Comparison of ENCODE assay signal across 7 worm cellular contexts in the genomic region with DNA sequence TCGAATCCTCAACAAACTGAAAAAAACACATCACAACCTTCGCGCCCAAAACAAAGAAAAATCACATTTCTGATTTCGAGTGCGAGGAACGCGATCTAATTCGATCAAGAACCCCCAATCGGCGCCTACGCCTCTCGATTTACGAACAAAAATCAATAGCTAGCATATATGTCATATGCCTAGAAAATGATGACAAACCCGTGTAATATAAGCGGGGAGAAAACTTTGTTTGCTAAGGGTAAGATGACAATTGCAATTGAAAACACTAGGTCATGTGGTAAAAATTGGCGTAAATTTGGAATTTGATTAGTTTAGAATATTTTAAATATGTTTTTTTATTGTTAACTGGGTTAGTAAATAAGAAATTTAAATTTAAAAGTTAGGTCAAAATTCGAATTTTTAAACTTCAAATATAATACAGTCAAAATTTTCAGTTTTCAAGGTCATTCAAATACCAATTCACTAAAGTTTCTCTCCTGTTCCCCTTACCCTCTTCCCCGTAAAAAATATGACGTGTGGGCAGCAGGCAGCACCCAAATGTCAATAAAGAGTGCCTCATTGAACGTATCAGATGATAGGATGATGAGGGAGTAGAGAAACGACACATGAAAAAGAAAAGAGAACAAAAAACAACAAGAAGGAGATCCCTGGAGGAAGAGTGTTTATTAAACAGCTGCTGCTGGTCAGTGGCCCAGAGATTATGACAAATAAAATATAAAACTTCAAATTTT.
TF ChIP-seq lines count a peak whose summit lies in the region.

No protein-coding gene starts in this region.

TF ChIP-seq in whole organism, L1 larva, 84 proteins besides CTCF, POLR2A, EP300 and RAD21 (continues in another document):
- TF ChIP-seq skn-1 (tag; optimal IDR thresholded peaks at IDR 0.05; lab: Kevin White, UChicago), result peak; percentile 100
- TF ChIP-seq lsy-2 (tag; optimal IDR thresholded peaks at IDR 0.05; lab: Kevin White, UChicago), result peak; percentile 30 to 69
- peak in 1 of 3 experiments; percentile 21 for TF ChIP-seq ceh-82 (tag; optimal IDR thresholded peaks at IDR 0.05; lab: Kevin White, UChicago)
- TF ChIP-seq fos-1 (tag; optimal IDR thresholded peaks at IDR 0.05; lab: Kevin White, UChicago), result peak; percentile 14
- TF ChIP-seq lir-3 (tag; optimal IDR thresholded peaks at IDR 0.05; lab: Kevin White, UChicago; ENCODE audit: poor library complexity), result peak; percentile 26
- TF ChIP-seq swsn-7 (tag; optimal IDR thresholded peaks at IDR 0.05; lab: Kevin White, UChicago), result peak; percentile 41
- TF ChIP-seq nhr-19 (GFP tag; conservative IDR thresholded peaks at IDR 0.05; lab: Robert Waterston, UW), result peak; percentile 48; the same call in 1 of the 2 replicates
- peak; percentile 30 for TF ChIP-seq snpc-4 (tag; optimal IDR thresholded peaks at IDR 0.05; lab: Kevin White, UChicago)
- no peak for TF ChIP-seq hlh-17 (GFP tag; optimal IDR thresholded peaks at IDR 0.05; lab: Kevin White, UChicago; ENCODE audit: borderline replicate concordance)
- peak; percentile 68 for TF ChIP-seq C16A3.4 (tag; optimal IDR thresholded peaks at IDR 0.05; lab: Kevin White, UChicago)

TF ChIP-seq in whole organism, L2 larva, 48 proteins besides CTCF, POLR2A, EP300 and RAD21 (continues in another document):
- no peak for TF ChIP-seq ceh-16 (tag; optimal IDR thresholded peaks at IDR 0.05; lab: Kevin White, UChicago)
- TF ChIP-seq unc-39 (tag; optimal IDR thresholded peaks at IDR 0.05; lab: Kevin White, UChicago), result no peak
- no peak for TF ChIP-seq elt-1 (tag; optimal IDR thresholded peaks at IDR 0.05; lab: Kevin White, UChicago)
- TF ChIP-seq ztf-4 (tag; optimal IDR thresholded peaks at IDR 0.05; lab: Kevin White, UChicago), result peak; percentile 67
- TF ChIP-seq sma-3 (GFP tag; optimal IDR thresholded peaks at IDR 0.05; lab: Kevin White, UChicago), result peak; percentile 43
- peak; percentile 8 for TF ChIP-seq gmeb-1 (tag; optimal IDR thresholded peaks at IDR 0.05; lab: Kevin White, UChicago)
- TF ChIP-seq lin-13 (GFP tag; optimal IDR thresholded peaks at IDR 0.05; lab: Kevin White, UChicago), result peak; percentile 21
- no peak for TF ChIP-seq aly-2 (tag; optimal IDR thresholded peaks at IDR 0.05; lab: Kevin White, UChicago)
- peak; percentile 33 for TF ChIP-seq egl-27 (tag; optimal IDR thresholded peaks at IDR 0.05; lab: Kevin White, UChicago)
- TF ChIP-seq F13H6.1 (tag; optimal IDR thresholded peaks at IDR 0.05; lab: Kevin White, UChicago), result peak; percentile 88
- TF ChIP-seq nhr-21 (tag; optimal IDR thresholded peaks at IDR 0.05; lab: Kevin White, UChicago), result peak; percentile 4
- peak; percentile 78 for TF ChIP-seq crh-2 (tag; optimal IDR thresholded peaks at IDR 0.05; lab: Kevin White, UChicago)

TF ChIP-seq in whole organism, L3 larva, 47 proteins besides CTCF, POLR2A, EP300 and RAD21 (continues in another document):
- TF ChIP-seq zag-1 (tag; optimal IDR thresholded peaks at IDR 0.05; lab: Kevin White, UChicago) (no peak), ztf-4 (tag; optimal IDR thresholded peaks at IDR 0.05; lab: Kevin White, UChicago) (no peak), pha-4 (tag; optimal IDR thresholded peaks at IDR 0.05; lab: Kevin White, UChicago) (peak; percentile 99), aly-2 (tag; optimal IDR thresholded peaks at IDR 0.05; lab: Kevin White, UChicago) (no peak), pqm-1 (tag; optimal IDR thresholded peaks at IDR 0.05; lab: Kevin White, UChicago) (peak; percentile 57), egl-27 (tag; optimal IDR thresholded peaks at IDR 0.05; lab: Kevin White, UChicago) (peak; percentile 42), nhr-23 (tag; optimal IDR thresholded peaks at IDR 0.05; lab: Kevin White, UChicago) (peak; percentile 21), lsy-12 (tag; optimal IDR thresholded peaks at IDR 0.05; lab: Kevin White, UChicago) (no peak), fkh-2 (tag; optimal IDR thresholded peaks at IDR 0.05; lab: Kevin White, UChicago) (no peak), ama-1 (optimal IDR thresholded peaks at IDR 0.05; lab: Kevin White, UChicago) (no peak), jun-1 (tag; optimal IDR thresholded peaks at IDR 0.05; lab: Kevin White, UChicago) (no peak), skn-1 (tag; optimal IDR thresholded peaks at IDR 0.05; lab: Kevin White, UChicago) (peak; percentile 91), snpc-4 (tag; optimal IDR thresholded peaks at IDR 0.05; lab: Kevin White, UChicago) (no peak)

TF ChIP-seq in whole organism, L4 larva, 104 proteins besides CTCF, POLR2A, EP300 and RAD21 (continues in another document):
- TF ChIP-seq lin-13 (GFP tag; optimal IDR thresholded peaks at IDR 0.05; lab: Kevin White, UChicago), result peak; percentile 49
- TF ChIP-seq jun-1 (tag; optimal IDR thresholded peaks at IDR 0.05; lab: Kevin White, UChicago), result no peak
- TF ChIP-seq madf-9 (GFP tag; conservative IDR thresholded peaks at IDR 0.05; lab: Robert Waterston, UW), result no peak
- TF ChIP-seq ZK337.2 (GFP tag; IDR thresholded peaks at IDR 0.05; lab: Robert Waterston, UW), result no peak
- TF ChIP-seq F10B5.3 (tag; optimal IDR thresholded peaks at IDR 0.05; lab: Kevin White, UChicago), result no peak
- no peak for TF ChIP-seq ceh-82 (tag; optimal IDR thresholded peaks at IDR 0.05; lab: Kevin White, UChicago)
- peak; percentile 48 for TF ChIP-seq hmg-1.1 (GFP tag; IDR thresholded peaks at IDR 0.05; lab: Robert Waterston, UW)
- no peak for TF ChIP-seq egl-27 (tag; optimal IDR thresholded peaks at IDR 0.05; lab: Kevin White, UChicago)
- no peak for TF ChIP-seq Y5F2A.4 (GFP tag; optimal IDR thresholded peaks at IDR 0.05; lab: Kevin White, UChicago)
- no peak for TF ChIP-seq cey-2 (tag; optimal IDR thresholded peaks at IDR 0.05; lab: Kevin White, UChicago; ENCODE audit: borderline replicate concordance, insufficient read depth)
- no peak for TF ChIP-seq D1046.2 (GFP tag; IDR thresholded peaks at IDR 0.05; lab: Robert Waterston, UW)
- TF ChIP-seq zip-2 (tag; optimal IDR thresholded peaks at IDR 0.05; lab: Kevin White, UChicago), result no peak
- no peak for TF ChIP-seq daf-12 (tag; optimal IDR thresholded peaks at IDR 0.05; lab: Kevin White, UChicago)

TF ChIP-seq in whole organism, late embryonic, 69 proteins besides CTCF, POLR2A, EP300 and RAD21:
- peak; percentile 13 for TF ChIP-seq tbx-2 (tag; optimal IDR thresholded peaks at IDR 0.05; lab: Kevin White, UChicago)
- peak; percentile 42 for TF ChIP-seq ceh-18 (tag; optimal IDR thresholded peaks at IDR 0.05; lab: Kevin White, UChicago)
- no peak for TF ChIP-seq hlh-6 (tag; optimal IDR thresholded peaks at IDR 0.05; lab: Kevin White, UChicago)
- peak; percentile 54 for TF ChIP-seq rnt-1 (tag; optimal IDR thresholded peaks at IDR 0.05; lab: Kevin White, UChicago)
- TF ChIP-seq unc-55 (GFP tag; optimal IDR thresholded peaks at IDR 0.05; lab: Kevin White, UChicago), result peak; percentile 59

TF ChIP-seq in whole organism, mixed stage, embryonic, 35 proteins besides CTCF, POLR2A, EP300 and RAD21:
- TF ChIP-seq unc-62 (GFP tag; optimal IDR thresholded peaks at IDR 0.05; lab: Kevin White, UChicago) (peak; percentile 54), sem-2 (GFP tag; optimal IDR thresholded peaks at IDR 0.05; lab: Kevin White, UChicago) (no peak), pha-4 (tag; optimal IDR thresholded peaks at IDR 0.05; lab: Kevin White, UChicago) (peak; percentile 60), nhr-237 (tag; optimal IDR thresholded peaks at IDR 0.05; lab: Kevin White, UChicago) (no peak), blmp-1 (tag; optimal IDR thresholded peaks at IDR 0.05; lab: Kevin White, UChicago) (no peak), nhr-2 (tag; optimal IDR thresholded peaks at IDR 0.05; lab: Kevin White, UChicago) (no peak), hlh-1 (tag; optimal IDR thresholded peaks at IDR 0.05; lab: Kevin White, UChicago) (peak; percentile 67), unc-120 (tag; optimal IDR thresholded peaks at IDR 0.05; lab: Kevin White, UChicago; ENCODE audit: poor library complexity, severe bottlenecking) (peak; percentile 39), flh-1 (GFP tag; optimal IDR thresholded peaks at IDR 0.05; lab: Kevin White, UChicago) (no peak), ztf-11 (tag; optimal IDR thresholded peaks at IDR 0.05; lab: Kevin White, UChicago) (no peak)

TF ChIP-seq in whole organism, young adult, 124 proteins besides CTCF, POLR2A, EP300 and RAD21:
- peak; percentile 19 for TF ChIP-seq lin-40 (tag; optimal IDR thresholded peaks at IDR 0.05; lab: Kevin White, UChicago)
- TF ChIP-seq madf-3 (GFP tag; IDR thresholded peaks at IDR 0.05; lab: Robert Waterston, UW), result no peak
- TF ChIP-seq K12H6.12 (tag; optimal IDR thresholded peaks at IDR 0.05; lab: Kevin White, UChicago), result peak; percentile 35
- TF ChIP-seq mcd-1 (GFP tag; IDR thresholded peaks at IDR 0.05; lab: Robert Waterston, UW), result no peak
- no peak for TF ChIP-seq K11D2.4 (GFP tag; IDR thresholded peaks at IDR 0.05; lab: Robert Waterston, UW)
- 0 out of 2 replicates have a peak, but pooled peaks have one; percentile 24 for TF ChIP-seq nfyb-1 (GFP tag; IDR thresholded peaks at IDR 0.05; lab: Robert Waterston, UW)
- no peak for TF ChIP-seq Y53F4B.3 (GFP tag; IDR thresholded peaks at IDR 0.05; lab: Robert Waterston, UW)
- TF ChIP-seq hlh-26 (GFP tag; conservative IDR thresholded peaks at IDR 0.05; lab: Robert Waterston, UW), result no peak
- no peak for TF ChIP-seq bed-1 (GFP tag; IDR thresholded peaks at IDR 0.05; lab: Robert Waterston, UW)
- 0 out of 2 replicates have a peak, but pooled peaks have one; percentile 15 for TF ChIP-seq cebp-1 (GFP tag; IDR thresholded peaks at IDR 0.05; lab: Robert Waterston, UW)
- no peak for TF ChIP-seq cebp-1 (tag; optimal IDR thresholded peaks at IDR 0.05; lab: Kevin White, UChicago)
- TF ChIP-seq unc-62 (GFP tag; optimal IDR thresholded peaks at IDR 0.05; lab: Kevin White, UChicago), result peak; percentile 38
- no peak for TF ChIP-seq rec-8 (tag; optimal IDR thresholded peaks at IDR 0.05; lab: Kevin White, UChicago)
- no peak for TF ChIP-seq pha-4 (tag; optimal IDR thresholded peaks at IDR 0.05; lab: Kevin White, UChicago)
- 0 out of 2 replicates have a peak, but pooled peaks have one; percentile 13 for TF ChIP-seq egrh-3 (GFP tag; IDR thresholded peaks at IDR 0.05; lab: Robert Waterston, UW)
- TF ChIP-seq attf-5 (GFP tag; optimal IDR thresholded peaks at IDR 0.05; lab: Kevin White, UChicago), result peak; percentile 37
- TF ChIP-seq mes-4 (tag; optimal IDR thresholded peaks at IDR 0.05; lab: Kevin White, UChicago), result no peak
- TF ChIP-seq F37B4.10 (GFP tag; IDR thresholded peaks at IDR 0.05; lab: Robert Waterston, UW), result no peak
- peak; percentile 55 for TF ChIP-seq atf-7 (tag; optimal IDR thresholded peaks at IDR 0.05; lab: Kevin White, UChicago)
- TF ChIP-seq bed-2 (GFP tag; IDR thresholded peaks at IDR 0.05; lab: Robert Waterston, UW), result no peak
- peak; percentile 58 for TF ChIP-seq nhr-80 (tag; optimal IDR thresholded peaks at IDR 0.05; lab: Kevin White, UChicago)
- TF ChIP-seq hmg-1.2 (GFP tag; IDR thresholded peaks at IDR 0.05; lab: Robert Waterston, UW), result 0 out of 2 replicates have a peak, but pooled peaks have one; percentile 5
- TF ChIP-seq madf-10 (tag; optimal IDR thresholded peaks at IDR 0.05; lab: Kevin White, UChicago), result peak; percentile 17
- TF ChIP-seq let-526 (GFP tag; IDR thresholded peaks at IDR 0.05; lab: Robert Waterston, UW), result 0 out of 2 replicates have a peak, but pooled peaks have one; percentile 20
- peak; percentile 50 for TF ChIP-seq somi-1 (GFP tag; optimal IDR thresholded peaks at IDR 0.05; lab: Kevin White, UChicago)
TF ChIP-seq in whole organism, young adult: peak in this region for 13.
